Worm (Caenorhabditis elegans) whole organism, late embryonic: ENCODE measurements around the gene stau-1.

Experiments
- C38D4.7 ChIP-seq: fragments of 200-800 bp; sonication (Bioruptor generic); optimal IDR thresholded peaks from 2 replicates; lab custom pipeline; 2018; ENCODE audit warnings: mild to moderate bottlenecking, missing genetic modification characterization, moderate library complexity, missing compliant biosample characterization
- F13H6.1 ChIP-seq: sonication (generic microtip); optimal IDR thresholded peaks from 2 replicates; lab custom pipeline; 2016; ENCODE audit warnings: missing genetic modification characterization, missing compliant biosample characterization
- K02D7.2 ChIP-seq: sonication (generic microtip); optimal IDR thresholded peaks from 2 replicates; lab custom pipeline; 2017; ENCODE audit warnings: mild to moderate bottlenecking, missing genetic modification characterization, missing compliant biosample characterization
- ama-1 ChIP-seq: fragments of 150-350 bp; optimal IDR thresholded peaks from 2 replicates; lab custom pipeline; 2014
- ceh-14 ChIP-seq: sonication (generic microtip); optimal IDR thresholded peaks from 2 replicates; lab custom pipeline; 2016; ENCODE audit warnings: missing genotype, missing genetic modification characterization, missing compliant biosample characterization
- ceh-18 ChIP-seq: sonication (generic microtip); optimal IDR thresholded peaks from 2 replicates; lab custom pipeline; 2016; ENCODE audit warnings: missing genetic modification characterization, missing compliant biosample characterization
- ceh-19 ChIP-seq: fragments of 200-800 bp; sonication (Bioruptor generic); optimal IDR thresholded peaks from 2 replicates; lab custom pipeline; 2018; ENCODE audit warnings: mild to moderate bottlenecking, missing genetic modification characterization, missing compliant biosample characterization
- ceh-2 ChIP-seq: sonication (generic microtip); optimal IDR thresholded peaks from 2 replicates; lab custom pipeline; 2016; ENCODE audit warnings: missing genotype, missing genetic modification characterization, missing compliant biosample characterization
- ceh-22 ChIP-seq: sonication (generic microtip); optimal IDR thresholded peaks from 2 replicates; lab custom pipeline; 2017; ENCODE audit warnings: missing biosample characterization, missing genetic modification characterization
- ceh-24 ChIP-seq: sonication (generic microtip); optimal IDR thresholded peaks from 2 replicates; lab custom pipeline; 2016; ENCODE audit warnings: mild to moderate bottlenecking, missing genetic modification characterization, missing compliant biosample characterization
- ceh-30 ChIP-seq: fragments of 150-350 bp; optimal IDR thresholded peaks from 2 replicates; lab custom pipeline; 2014; ENCODE audit warnings: missing biosample characterization, missing genetic modification characterization
- ceh-31 ChIP-seq: sonication (generic microtip); optimal IDR thresholded peaks from 2 replicates; lab custom pipeline; 2016; ENCODE audit warnings: missing genetic modification characterization, missing compliant biosample characterization
- ceh-9 ChIP-seq: sonication (generic microtip); optimal IDR thresholded peaks from 2 replicates; lab custom pipeline; 2016; ENCODE audit warnings: mild to moderate bottlenecking, missing genetic modification characterization, inconsistent platforms, missing compliant biosample characterization
- dmd-4 ChIP-seq: sonication (generic microtip); optimal IDR thresholded peaks from 2 replicates; lab custom pipeline; 2016; ENCODE audit warnings: borderline replicate concordance, missing genetic modification characterization, missing compliant biosample characterization
- ets-4 ChIP-seq: sonication (generic microtip); optimal IDR thresholded peaks from 2 replicates; lab custom pipeline; 2016; ENCODE audit warnings: missing genetic modification characterization, missing compliant biosample characterization
- fkh-10 ChIP-seq: fragments of 150-350 bp; optimal IDR thresholded peaks from 2 replicates; lab custom pipeline; 2014; ENCODE audit warnings: missing biosample characterization, missing genetic modification reagents, missing genetic modification characterization
- fkh-6 ChIP-seq: sonication (generic microtip); optimal IDR thresholded peaks from 2 replicates; lab custom pipeline; 2016; ENCODE audit warnings: missing genetic modification characterization, missing compliant biosample characterization
- hlh-13 ChIP-seq: fragments of 200-800 bp; sonication (Bioruptor generic); optimal IDR thresholded peaks from 2 replicates; lab custom pipeline; 2018; ENCODE audit warnings: mild to moderate bottlenecking, missing genetic modification characterization, missing compliant biosample characterization
- hlh-15 ChIP-seq: sonication (generic microtip); optimal IDR thresholded peaks from 2 replicates; lab custom pipeline; 2016; ENCODE audit warnings: missing genetic modification characterization, missing compliant biosample characterization
- lim-6 ChIP-seq: sonication (generic microtip); optimal IDR thresholded peaks from 2 replicates; lab custom pipeline; 2016; ENCODE audit warnings: missing genetic modification characterization, missing compliant biosample characterization
- mec-3 ChIP-seq: sonication (generic microtip); optimal IDR thresholded peaks from 2 replicates; lab custom pipeline; 2016; ENCODE audit warnings: borderline replicate concordance, missing genetic modification characterization, missing compliant biosample characterization
- nfya-1 ChIP-seq: sonication (generic microtip); optimal IDR thresholded peaks from 2 replicates; lab custom pipeline; 2017; ENCODE audit warnings: missing genetic modification characterization, mild to moderate bottlenecking, missing compliant biosample characterization, antibody characterized with exemption, moderate library complexity
- pat-9 ChIP-seq: fragments of 200-800 bp; sonication (Bioruptor generic); optimal IDR thresholded peaks from 2 replicates; lab custom pipeline; 2018; ENCODE audit warnings: mild to moderate bottlenecking, missing genetic modification characterization, moderate library complexity, missing compliant biosample characterization
- pax-1 ChIP-seq: fragments of 150-350 bp; optimal IDR thresholded peaks from 2 replicates; lab custom pipeline; 2014; ENCODE audit warnings: missing biosample characterization, missing genetic modification characterization
- pha-2 ChIP-seq: sonication (generic microtip); optimal IDR thresholded peaks from 2 replicates; lab custom pipeline; 2017; ENCODE audit warnings: mild to moderate bottlenecking, missing genetic modification characterization, missing compliant biosample characterization
- pha-4 ChIP-seq: fragments of 150-350 bp; optimal IDR thresholded peaks from 2 replicates; lab custom pipeline; 2018; ENCODE audit warnings: missing biosample characterization, missing genetic modification reagents, missing genetic modification characterization
- pqm-1 ChIP-seq: sonication (generic microtip); optimal IDR thresholded peaks from 2 replicates; lab custom pipeline; 2016; ENCODE audit warnings: missing genetic modification characterization, missing compliant biosample characterization
- pros-1 ChIP-seq: fragments of 150-350 bp; optimal IDR thresholded peaks from 2 replicates; lab custom pipeline; 2014; ENCODE audit warnings: missing biosample characterization, missing genetic modification reagents, missing genetic modification characterization
- ref-2 ChIP-seq: sonication (generic microtip); optimal IDR thresholded peaks from 2 replicates; lab custom pipeline; 2016; ENCODE audit warnings: missing genetic modification characterization, missing compliant biosample characterization
- sdc-2 ChIP-seq: sonication (generic microtip); optimal IDR thresholded peaks from 2 replicates; lab custom pipeline; 2016; ENCODE audit warnings: missing genotype, missing genetic modification characterization, missing compliant biosample characterization
- sox-4 ChIP-seq: sonication (generic microtip); optimal IDR thresholded peaks from 2 replicates; lab custom pipeline; 2017; ENCODE audit warnings: mild to moderate bottlenecking, missing genetic modification characterization, inconsistent platforms, missing compliant biosample characterization
- syd-9 ChIP-seq: sonication (generic microtip); optimal IDR thresholded peaks from 2 replicates; lab custom pipeline; 2016; ENCODE audit warnings: mild to moderate bottlenecking, missing genetic modification characterization, moderate library complexity, missing compliant biosample characterization
- ttx-3 ChIP-seq: sonication (generic microtip); optimal IDR thresholded peaks from 2 replicates; lab custom pipeline; 2016; ENCODE audit warnings: missing genetic modification reagents, missing genetic modification characterization, missing compliant biosample characterization
- unc-42 ChIP-seq: sonication (generic microtip); optimal IDR thresholded peaks from 2 replicates; lab custom pipeline; 2016; ENCODE audit warnings: missing genotype, missing genetic modification characterization, missing compliant biosample characterization
- unc-55 ChIP-seq: sonication (generic microtip); optimal IDR thresholded peaks from 2 replicates; lab custom pipeline; 2017; ENCODE audit warnings: missing biosample characterization, missing genetic modification reagents, missing genetic modification characterization
- unc-86 ChIP-seq: sonication (generic microtip); optimal IDR thresholded peaks from 2 replicates; lab custom pipeline; 2016; ENCODE audit warnings: missing genetic modification characterization, missing compliant biosample characterization

stau-1 gene

DNA sequence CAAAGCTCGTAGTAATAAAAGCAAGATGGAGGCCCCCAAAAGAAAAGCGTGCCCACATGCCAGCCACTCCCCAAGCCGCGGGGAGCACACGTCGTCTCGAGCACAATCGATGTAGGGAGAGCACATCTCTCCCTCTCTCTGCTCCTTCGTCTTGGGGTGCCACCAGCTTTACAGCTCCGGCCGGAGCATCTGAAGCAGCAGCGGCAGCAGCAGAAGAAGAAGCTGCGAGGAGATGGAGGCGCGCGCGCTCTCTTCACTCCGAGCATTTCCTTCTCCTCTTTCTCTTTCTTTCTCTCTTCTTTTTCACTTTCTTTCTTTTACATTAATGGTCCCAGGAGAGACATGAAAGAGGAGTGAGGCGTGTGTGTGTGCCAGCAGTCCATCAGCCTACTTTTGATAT, 29.0 kb upstream of the stau-1 start (continued):
- TF ChIP-seq syd-9 (tag; lab: Kevin White, UChicago): peak; percentile 55
- peak; percentile 6 for TF ChIP-seq ceh-19
- TF ChIP-seq unc-42 (tag; lab: Kevin White, UChicago): peak; percentile 84
- TF ChIP-seq sdc-2 (tag; lab: Kevin White, UChicago): peak; percentile 60
- no peak for TF ChIP-seq pqm-1 (tag; lab: Kevin White, UChicago)
- TF ChIP-seq pat-9 (tag; lab: Kevin White, UChicago): no peak
- TF ChIP-seq ceh-24 (tag; lab: Kevin White, UChicago): no peak
- no peak for TF ChIP-seq mec-3 (tag; lab: Kevin White, UChicago)
- no peak for TF ChIP-seq unc-86
- peak; percentile 61 for TF ChIP-seq pros-1 (tag; lab: Kevin White, UChicago)
- no peak for TF ChIP-seq F13H6.1 (tag; lab: Kevin White, UChicago)
- TF ChIP-seq, all 69 proteins: peak for 20

DNA sequence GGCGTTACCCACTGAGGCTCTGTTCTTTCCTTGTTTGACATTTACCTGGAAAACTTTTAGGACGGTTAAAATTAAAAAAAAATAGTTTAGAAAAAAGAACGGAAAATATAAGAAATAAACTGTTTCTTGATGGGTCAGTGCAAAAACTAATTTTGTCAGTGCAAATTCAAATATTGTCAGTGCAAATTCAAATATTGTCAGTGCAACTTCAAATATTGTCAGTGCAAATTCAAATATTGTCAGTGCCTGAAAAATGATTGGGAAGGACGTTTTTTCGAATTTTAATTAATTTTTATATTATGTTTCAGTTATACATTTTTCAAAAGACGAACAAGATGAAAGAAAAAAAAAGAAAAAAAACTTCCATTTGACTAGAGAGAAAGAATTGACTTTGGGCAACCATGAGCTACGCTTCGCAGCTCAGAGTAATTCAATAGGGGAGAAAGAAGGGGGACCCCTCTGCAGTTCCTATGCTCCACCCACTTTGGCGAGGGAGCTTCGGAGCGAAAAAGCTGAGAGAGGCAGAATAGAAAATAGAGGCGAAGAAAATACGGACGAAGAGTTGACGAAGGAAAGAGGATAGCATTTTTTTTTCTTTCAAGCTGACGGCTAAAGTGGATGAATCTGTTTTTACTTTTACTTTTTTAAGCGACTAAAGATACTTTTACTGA, 27.5 kb upstream of the stau-1 start, which contains the start of gene unc-1:
Gene unc-1, minus strand, starts transcription at position 51 of the 671 bp plus-strand sequence.
- TF ChIP-seq unc-42 (tag; lab: Kevin White, UChicago): peak; percentile 94
- TF ChIP-seq ref-2 (tag; lab: Kevin White, UChicago): peak; percentile 14
- peak; percentile 20 for TF ChIP-seq ceh-14 (tag; lab: Kevin White, UChicago)
- TF ChIP-seq sdc-2 (tag; lab: Kevin White, UChicago): no peak
- TF ChIP-seq ceh-31: peak; percentile 43

DNA sequence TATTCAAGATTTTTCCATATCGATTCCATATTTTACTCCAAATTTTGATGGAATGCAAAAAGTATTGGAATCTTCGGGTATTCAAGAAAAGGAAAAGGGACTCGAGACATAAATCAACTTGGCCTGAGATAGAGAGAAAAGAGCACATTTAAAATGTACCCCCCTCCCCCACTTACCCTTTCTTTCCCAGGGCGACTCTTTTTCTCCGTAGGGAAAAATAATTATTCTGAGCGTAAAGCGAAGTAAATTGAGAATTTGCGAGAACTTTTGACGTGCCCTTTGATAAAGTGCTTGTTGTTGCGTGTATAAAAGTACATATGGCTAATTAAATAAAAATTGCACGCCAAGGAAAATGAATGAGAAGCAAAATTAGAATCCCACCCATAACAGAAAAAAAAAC, 25.6 kb upstream of the stau-1 start:
- TF ChIP-seq ttx-3 (tag; lab: Kevin White, UChicago): no peak
- no peak for TF ChIP-seq fkh-10
- peak; percentile 64 for TF ChIP-seq ceh-14 (tag; lab: Kevin White, UChicago)
- no peak for TF ChIP-seq ets-4
- TF ChIP-seq K02D7.2: no peak
- TF ChIP-seq sox-4 (tag; lab: Kevin White, UChicago): no peak
- TF ChIP-seq fkh-6 (tag; lab: Kevin White, UChicago): no peak
- no peak for TF ChIP-seq pha-4 (tag; lab: Kevin White, UChicago)
- peak; percentile 15 for TF ChIP-seq unc-55 (GFP tag; lab: Kevin White, UChicago)
- no peak for TF ChIP-seq hlh-13 (GFP tag; lab: Kevin White, UChicago)
- TF ChIP-seq C38D4.7 (GFP tag; lab: Kevin White, UChicago): no peak
- TF ChIP-seq dmd-4: no peak
- TF ChIP-seq ceh-30 (tag; lab: Kevin White, UChicago): no peak
- TF ChIP-seq unc-42 (tag; lab: Kevin White, UChicago): peak; percentile 55
- no peak for TF ChIP-seq hlh-15 (tag; lab: Kevin White, UChicago)
- TF ChIP-seq ama-1: no peak

DNA sequence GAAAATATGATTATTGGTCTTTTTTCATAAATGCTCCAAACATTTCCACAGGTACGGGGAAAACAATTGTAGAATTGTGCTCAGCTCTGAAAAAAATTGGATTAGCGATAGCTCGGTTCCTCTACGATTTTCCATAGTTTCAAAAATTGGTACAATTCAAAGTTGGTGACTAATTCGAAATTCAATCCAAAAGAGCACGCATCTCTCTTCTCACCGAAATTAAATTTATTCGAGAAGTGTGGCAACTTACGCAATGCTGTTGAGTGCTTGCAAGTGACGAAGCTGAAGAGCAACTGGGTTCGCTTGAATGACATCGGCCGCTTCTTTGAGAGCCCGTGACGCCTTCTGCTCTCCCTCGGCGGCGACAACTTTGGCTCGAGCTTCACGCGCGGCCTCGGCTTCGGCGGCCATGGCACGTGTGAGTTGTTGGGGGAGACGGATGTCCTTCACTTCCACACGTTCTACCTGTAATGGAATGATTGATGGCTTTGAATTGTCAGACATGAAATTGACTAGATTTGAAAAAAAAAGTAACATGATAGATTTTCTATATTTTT, 22.8 kb upstream of the stau-1 start:
- TF ChIP-seq ceh-2 (tag; lab: Kevin White, UChicago): no peak
- TF ChIP-seq hlh-13 (GFP tag; lab: Kevin White, UChicago): no peak
- no peak for TF ChIP-seq ceh-18 (tag; lab: Kevin White, UChicago)
- peak; percentile 31 for TF ChIP-seq lim-6 (tag; lab: Kevin White, UChicago)
- TF ChIP-seq pha-2: no peak
- no peak for TF ChIP-seq sdc-2 (tag; lab: Kevin White, UChicago)
- TF ChIP-seq ceh-31: peak; percentile 27
- no peak for TF ChIP-seq nfya-1 (tag; lab: Kevin White, UChicago)
- TF ChIP-seq ceh-9 (tag; lab: Kevin White, UChicago): no peak
- no peak for TF ChIP-seq pax-1 (tag; lab: Kevin White, UChicago)
- TF ChIP-seq ceh-22: no peak
- TF ChIP-seq unc-42 (tag; lab: Kevin White, UChicago): peak; percentile 90
